Fruit fly (Drosophila melanogaster) whole organism, pupa: ENCODE data around the gene Hmx.

Experiments
- CG10348 ChIP-seq: fragments of 200-800 bp; sonication (Bioruptor generic); IDR thresholded peaks from 2 replicates; pipeline ENCODE4 v1.3.6; 2022; ENCODE audit warnings: missing biosample characterization, missing genetic modification characterization
- CG32121 ChIP-seq: fragments of 200-800 bp; sonication (Bioruptor generic); IDR thresholded peaks from 2 replicates; pipeline ENCODE4 v1.3.6; 2022; ENCODE audit warnings: missing biosample characterization, missing genetic modification characterization
- CG4496 ChIP-seq: fragments of 200-800 bp; sonication (Bioruptor generic); IDR thresholded peaks from 3 replicates; pipeline ENCODE4 v1.3.6; 2022; ENCODE audit warnings: missing biosample characterization, missing genetic modification characterization
- CG8159 ChIP-seq: fragments of 200-800 bp; sonication (Bioruptor generic); optimal IDR thresholded peaks from 3 replicates; lab custom pipeline; 2018; ENCODE audit warnings: missing biosample characterization, mild to moderate bottlenecking, missing genetic modification characterization, moderate library complexity
- CG8301 ChIP-seq: fragments of 200-800 bp; sonication (Bioruptor generic); optimal IDR thresholded peaks from 2 replicates; lab custom pipeline; 2018; ENCODE audit warnings: missing biosample characterization, mild to moderate bottlenecking, missing genetic modification characterization
- CG9948 ChIP-seq: fragments of 200-800 bp; sonication (Bioruptor generic); optimal IDR thresholded peaks from 2 replicates; lab custom pipeline; 2018; ENCODE audit warnings: missing biosample characterization, mild to moderate bottlenecking, missing genetic modification characterization, moderate library complexity
- EcR ChIP-seq: fragments of 200-800 bp; sonication (Bioruptor generic); optimal IDR thresholded peaks from 3 replicates; lab custom pipeline; 2019; ENCODE audit warnings: missing biosample characterization, missing genetic modification characterization, mild to moderate bottlenecking, moderate library complexity, missing genetic modification reagents
- gl ChIP-seq: fragments of 200-800 bp; sonication (Bioruptor generic); optimal IDR thresholded peaks from 2 replicates; lab custom pipeline; 2018; ENCODE audit warnings: missing biosample characterization, mild to moderate bottlenecking, missing genetic modification characterization

dm6 chr3R:17593470-17593869 is 34.7 kb downstream of the Hmx start:
- TF ChIP-seq CG32121 (GFP tag; lab: Robert Waterston, UW) (no peak), CG8301 (tag; lab: Kevin White, UChicago) (no peak), gl (no peak), EcR (GFP tag; lab: Kevin White, UChicago) (no peak), CG8159 (no peak), CG9948 (tag; lab: Kevin White, UChicago) (no peak), CG10348 (GFP tag; lab: Robert Waterston, UW) (no peak), CG4496 (GFP tag; lab: Robert Waterston, UW) (no peak)
